Fruit fly (Drosophila melanogaster) whole organism, wandering third instar larva: Measurements from ENCODE around the gene CG32109.
A peak's percentile ranks its signal among the peaks of the same experiment; 100 is the strongest.

ENCODE experiments used
- Abd-B ChIP-seq: fragments of >200 bp; optimal IDR thresholded peaks from 2 replicates; lab custom pipeline; 2017; ENCODE audit warnings: missing biosample characterization, missing genetic modification characterization
- CG32264 ChIP-seq: fragments of 200-800 bp; sonication (Bioruptor generic); optimal IDR thresholded peaks from 2 replicates; lab custom pipeline; 2016; ENCODE audit warnings: missing biosample characterization, missing genetic modification characterization
- CG9705 ChIP-seq: fragments of 200-800 bp; sonication (Bioruptor generic); optimal IDR thresholded peaks from 2 replicates; lab custom pipeline; 2018; ENCODE audit warnings: missing biosample characterization, mild to moderate bottlenecking, missing genetic modification characterization
- CrebA ChIP-seq: fragments of 200-800 bp; sonication (Bioruptor generic); optimal IDR thresholded peaks from 2 replicates; lab custom pipeline; 2016; ENCODE audit warnings: missing biosample characterization, mild to moderate bottlenecking, missing genetic modification characterization, borderline replicate concordance
- Dfd ChIP-seq: fragments of >200 bp; optimal IDR thresholded peaks from 2 replicates; lab custom pipeline; 2017; ENCODE audit warnings: missing biosample characterization, missing genetic modification characterization
- Dif ChIP-seq: fragments of 200-275, 200-300 bp; sonication (Bioruptor generic); optimal IDR thresholded peaks from 2 replicates; lab custom pipeline; 2018; ENCODE audit warnings: missing biosample characterization, missing genetic modification characterization; ENCODE audit not compliant: partially characterized antibody
- GATAd ChIP-seq: sonication (Bioruptor generic); optimal IDR thresholded peaks from 2 replicates; lab custom pipeline; 2016; ENCODE audit warnings: missing biosample characterization, missing genetic modification characterization
- HLH106 ChIP-seq: fragments of 200-800 bp; optimal IDR thresholded peaks from 3 replicates; lab custom pipeline; 2019; ENCODE audit warnings: missing biosample characterization, mild to moderate bottlenecking, missing genetic modification characterization, moderate library complexity
- Hnf4 ChIP-seq: fragments of 200-800 bp; sonication (Bioruptor generic); optimal IDR thresholded peaks from 2 replicates; lab custom pipeline; 2016; ENCODE audit warnings: missing biosample characterization, mild to moderate bottlenecking, missing genetic modification characterization
- Hr78 ChIP-seq: fragments of >200 bp; optimal IDR thresholded peaks from 2 replicates; lab custom pipeline; 2017; ENCODE audit warnings: missing biosample characterization, missing genetic modification characterization
- Hr83 ChIP-seq: fragments of 200-300 bp; sonication (Bioruptor generic); optimal IDR thresholded peaks from 2 replicates; lab custom pipeline; 2016; ENCODE audit warnings: missing biosample characterization, mild to moderate bottlenecking, missing genetic modification characterization, moderate library complexity; ENCODE audit not compliant: poor library complexity, severe bottlenecking
- Jra ChIP-seq: sonication (Bioruptor generic); optimal IDR thresholded peaks from 2 replicates; lab custom pipeline; 2016; ENCODE audit warnings: missing biosample characterization, missing genetic modification characterization
- Mio ChIP-seq: sonication (Bioruptor generic); optimal IDR thresholded peaks from 2 replicates; lab custom pipeline; 2016; ENCODE audit warnings: missing biosample characterization, missing genetic modification characterization
- N ChIP-seq: fragments of >200 bp; optimal IDR thresholded peaks from 2 replicates; lab custom pipeline; 2018; ENCODE audit warnings: missing biosample characterization, missing external identifiers, missing genetic modification characterization
- OdsH ChIP-seq: fragments of 200-800 bp; sonication (Bioruptor generic); optimal IDR thresholded peaks from 2 replicates; lab custom pipeline; 2016; ENCODE audit warnings: missing biosample characterization, mild to moderate bottlenecking, missing genetic modification characterization
- Rel ChIP-seq, 2 experiments: fragments of 200-800 bp; sonication (Bioruptor generic) in 1 of 2; optimal IDR thresholded peaks; 2 replicates in 1 of 2; 3 replicates in 1 of 2; lab custom pipeline; 2016 to 2019; ENCODE audit warnings: mild to moderate bottlenecking in 2 of 2, missing biosample characterization in 2 of 2, missing genetic modification characterization in 2 of 2, moderate library complexity in 1 of 2
- Sp1 ChIP-seq: fragments of 200-800 bp; sonication (Bioruptor generic); optimal IDR thresholded peaks from 3 replicates; lab custom pipeline; 2019; ENCODE audit warnings: missing biosample characterization, mild to moderate bottlenecking, missing genetic modification characterization, moderate library complexity
- Vsx2 ChIP-seq: fragments of 200-300, 225-300 bp; sonication (Bioruptor generic); optimal IDR thresholded peaks from 2 replicates; lab custom pipeline; 2018; ENCODE audit warnings: missing biosample characterization, missing genetic modification characterization; ENCODE audit not compliant: partially characterized antibody
- br ChIP-seq: fragments of 200-800 bp; sonication (Bioruptor generic); optimal IDR thresholded peaks from 2 replicates; lab custom pipeline; 2016; ENCODE audit warnings: missing biosample characterization, missing genetic modification characterization
- dl ChIP-seq, 2 experiments: fragments of 175-275, 200-275 bp in 1 of 2; fragments of 200-275 bp in 1 of 2; sonication (Bioruptor generic); optimal IDR thresholded peaks; lab custom pipeline; 2018; ENCODE audit warnings: mild to moderate bottlenecking in 2 of 2, missing biosample characterization in 2 of 2, missing genetic modification characterization in 2 of 2, moderate library complexity in 2 of 2; ENCODE audit not compliant: partially characterized antibody in 2 of 2, insufficient read depth in 1 of 2
- dmrt93B ChIP-seq: fragments of 200-800 bp; sonication (Bioruptor generic); optimal IDR thresholded peaks from 2 replicates; lab custom pipeline; 2018; ENCODE audit warnings: missing biosample characterization, mild to moderate bottlenecking, missing genetic modification characterization
- dsf ChIP-seq: sonication (Bioruptor generic); optimal IDR thresholded peaks from 2 replicates; lab custom pipeline; 2016; ENCODE audit warnings: missing biosample characterization, missing genetic modification characterization, borderline replicate concordance
- ey ChIP-seq: fragments of 200-800 bp; sonication (Bioruptor generic); optimal IDR thresholded peaks from 2 replicates; lab custom pipeline; 2016; ENCODE audit warnings: missing biosample characterization, missing genetic modification characterization
- foxo ChIP-seq, 2 experiments: fragments of 200-800 bp; sonication (Bioruptor generic); optimal IDR thresholded peaks; 2 replicates in 1 of 2; 3 replicates in 1 of 2; lab custom pipeline; 2016 to 2017; ENCODE audit warnings: missing biosample characterization in 2 of 2, missing genetic modification characterization in 2 of 2
- h ChIP-seq: fragments of 200-800 bp; sonication (Bioruptor generic); optimal IDR thresholded peaks from 3 replicates; lab custom pipeline; 2016; ENCODE audit warnings: missing biosample characterization, mild to moderate bottlenecking, missing genetic modification characterization
- jim ChIP-seq: fragments of 175-275, 200-325 bp; sonication (Bioruptor generic); optimal IDR thresholded peaks from 2 replicates; lab custom pipeline; 2016; ENCODE audit warnings: missing biosample characterization, mild to moderate bottlenecking, missing genetic modification characterization
- lola ChIP-seq: fragments of >200 bp; optimal IDR thresholded peaks from 2 replicates; lab custom pipeline; 2017; ENCODE audit warnings: missing biosample characterization, missing genetic modification characterization
- pan ChIP-seq: fragments of >200 bp; optimal IDR thresholded peaks from 2 replicates; lab custom pipeline; 2017
- psq ChIP-seq: fragments of 200-800 bp; sonication (Bioruptor generic); optimal IDR thresholded peaks from 3 replicates; lab custom pipeline; 2017; ENCODE audit warnings: missing biosample characterization, mild to moderate bottlenecking, missing genetic modification characterization, moderate library complexity
- rgr ChIP-seq: fragments of 200-800 bp; sonication (Bioruptor generic); optimal IDR thresholded peaks from 3 replicates; lab custom pipeline; 2016; ENCODE audit warnings: missing biosample characterization, mild to moderate bottlenecking, missing genetic modification characterization
- sage ChIP-seq: fragments of 200-800 bp; sonication (Bioruptor generic); optimal IDR thresholded peaks from 2 replicates; lab custom pipeline; 2016; ENCODE audit warnings: missing biosample characterization, mild to moderate bottlenecking, missing genetic modification characterization
- sv ChIP-seq: fragments of 200-800 bp; sonication (Bioruptor generic); optimal IDR thresholded peaks from 3 replicates; lab custom pipeline; 2016; ENCODE audit warnings: missing biosample characterization, missing genetic modification characterization
- tai ChIP-seq: sonication (Bioruptor generic); optimal IDR thresholded peaks from 2 replicates; lab custom pipeline; 2016; ENCODE audit warnings: missing biosample characterization, missing genetic modification characterization
- usp ChIP-seq: fragments of >200 bp; optimal IDR thresholded peaks from 2 replicates; lab custom pipeline; 2017; ENCODE audit warnings: missing biosample characterization, missing genetic modification characterization
- woc ChIP-seq: sonication (Bioruptor generic); optimal IDR thresholded peaks from 2 replicates; lab custom pipeline; 2016; ENCODE audit warnings: missing biosample characterization, mild to moderate bottlenecking, missing genetic modification characterization

CG32109 gene

DNA sequence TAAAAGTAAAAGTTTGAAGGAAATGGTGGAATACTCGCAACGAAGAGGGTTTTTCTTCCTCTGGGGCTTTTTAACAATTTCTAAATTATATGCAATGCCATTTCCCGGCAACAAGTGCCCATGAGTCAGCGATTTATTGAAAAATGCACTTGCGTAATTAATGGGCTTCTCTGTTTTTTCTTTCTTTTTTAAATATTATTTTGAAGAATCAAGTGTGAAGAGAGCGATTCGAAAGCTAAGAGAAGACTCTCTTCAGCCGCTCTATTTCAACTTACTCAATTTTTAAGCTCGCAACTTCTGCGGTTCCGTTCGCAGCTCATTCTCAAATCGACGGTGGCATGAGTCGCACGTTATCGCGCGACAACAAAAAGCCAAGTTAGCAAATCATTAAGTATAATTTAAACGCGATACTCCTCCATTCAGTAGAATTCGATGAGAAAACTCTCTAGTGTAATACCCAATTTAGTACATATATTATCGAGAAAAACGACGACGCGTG lies 44.8 kb downstream of the CG32109 start, which contains the start of gene CG42709:
CG42709 (plus strand) TSS at position 318 of the 499 bp plus-strand sequence.
- TF ChIP-seq Hnf4 (GFP tag; lab: Kevin White, UChicago) (peak; percentile 25), dl (GFP tag; optimal IDR thresholded peaks at IDR 0.05; lab: Kevin White, UChicago; ENCODE audit: insufficient read depth in 1 of 2, partially characterized antibody in 2 of 2) (peak; percentile 21 to 34), Hr78 (GFP tag; lab: Kevin White, UChicago) (no peak), sage (peak; percentile 67), Dif (GFP tag; lab: Kevin White, UChicago) (peak; percentile 84), Rel (GFP tag; optimal IDR thresholded peaks at IDR 0.05; lab: Kevin White, UChicago) (peak; percentile 49), Rel (tag; optimal IDR thresholded peaks at IDR 0.05; lab: Kevin White, UChicago) (no peak), CrebA (peak; percentile 59), h (GFP tag; lab: Kevin White, UChicago) (peak; percentile 14), Jra (GFP tag; lab: Kevin White, UChicago) (no peak)
- TF ChIP-seq, all 38 proteins: peak for 7

DNA sequence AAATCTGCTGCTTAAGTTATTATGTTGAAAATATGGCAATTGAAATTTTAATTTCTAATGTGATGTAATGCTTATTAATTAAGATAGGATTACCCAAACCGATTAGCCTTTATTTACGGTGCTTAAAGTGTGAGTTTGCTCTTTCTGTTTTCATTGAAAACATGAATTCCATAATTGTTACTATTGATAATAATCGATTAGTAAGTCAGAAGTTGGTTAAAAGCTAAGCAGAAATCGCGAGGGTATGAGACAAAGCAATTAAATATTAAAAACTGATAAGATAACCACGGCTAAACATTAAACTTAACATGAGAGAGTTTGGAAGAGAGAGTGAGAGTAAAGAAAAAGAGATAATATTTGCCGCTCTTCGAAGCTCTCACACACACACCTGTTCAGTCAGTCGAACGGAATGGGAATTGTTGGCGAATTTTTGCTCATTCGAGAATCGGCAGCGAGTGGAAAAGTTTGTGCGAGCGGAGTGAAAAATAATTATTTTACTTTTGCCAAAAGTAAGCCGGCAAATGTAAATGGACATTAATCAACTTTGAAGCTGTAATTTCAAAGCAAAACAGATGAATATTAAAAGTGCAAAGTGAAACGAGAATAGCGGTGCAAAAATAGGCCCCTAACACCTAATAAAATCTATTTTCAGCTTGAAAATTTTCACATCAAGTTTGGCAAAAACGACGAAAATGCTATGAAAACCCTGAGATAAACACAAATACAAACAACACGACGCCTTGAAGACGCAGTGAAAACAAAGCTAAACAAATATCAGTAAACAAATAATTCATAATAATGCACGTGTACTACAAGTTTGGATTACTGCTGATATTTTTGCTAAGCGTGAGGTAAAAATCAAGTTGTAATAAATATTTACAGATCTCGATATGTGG lies 45.9 kb downstream of the CG32109 start:
- TF ChIP-seq rgr (GFP tag; lab: Kevin White, UChicago) (no peak), Rel (GFP tag; optimal IDR thresholded peaks at IDR 0.05; lab: Kevin White, UChicago) (no peak), Rel (tag; optimal IDR thresholded peaks at IDR 0.05; lab: Kevin White, UChicago) (no peak), tai (GFP tag; lab: Kevin White, UChicago) (no peak), Vsx2 (no peak), Dif (GFP tag; lab: Kevin White, UChicago) (peak; percentile 88), psq (GFP tag; lab: Kevin White, UChicago) (no peak), CG32264 (GFP tag; lab: Kevin White, UChicago) (no peak), usp (GFP tag; lab: Kevin White, UChicago) (no peak), CG9705 (no peak), dmrt93B (GFP tag; lab: Kevin White, UChicago) (no peak), Abd-B (GFP tag; lab: Kevin White, UChicago) (no peak), pan (lab: Kevin White, UChicago) (no peak), dl (GFP tag; optimal IDR thresholded peaks at IDR 0.05; lab: Kevin White, UChicago; ENCODE audit: insufficient read depth in 1 of 2, partially characterized antibody in 2 of 2) (peak; percentile 69 to 82), Hr83 (GFP tag; lab: Kevin White, UChicago) (peak; percentile 71), CrebA (peak; percentile 48), GATAd (GFP tag; lab: Kevin White, UChicago) (no peak), Dfd (GFP tag; lab: Kevin White, UChicago) (no peak), woc (GFP tag; lab: Kevin White, UChicago) (no peak), Sp1 (GFP tag; lab: Kevin White, UChicago) (no peak), foxo (GFP tag; optimal IDR thresholded peaks at IDR 0.05; lab: Kevin White, UChicago) (peak in 1 of 2 experiments; percentile 64)
- TF ChIP-seq, all 38 proteins: peak for 5

DNA sequence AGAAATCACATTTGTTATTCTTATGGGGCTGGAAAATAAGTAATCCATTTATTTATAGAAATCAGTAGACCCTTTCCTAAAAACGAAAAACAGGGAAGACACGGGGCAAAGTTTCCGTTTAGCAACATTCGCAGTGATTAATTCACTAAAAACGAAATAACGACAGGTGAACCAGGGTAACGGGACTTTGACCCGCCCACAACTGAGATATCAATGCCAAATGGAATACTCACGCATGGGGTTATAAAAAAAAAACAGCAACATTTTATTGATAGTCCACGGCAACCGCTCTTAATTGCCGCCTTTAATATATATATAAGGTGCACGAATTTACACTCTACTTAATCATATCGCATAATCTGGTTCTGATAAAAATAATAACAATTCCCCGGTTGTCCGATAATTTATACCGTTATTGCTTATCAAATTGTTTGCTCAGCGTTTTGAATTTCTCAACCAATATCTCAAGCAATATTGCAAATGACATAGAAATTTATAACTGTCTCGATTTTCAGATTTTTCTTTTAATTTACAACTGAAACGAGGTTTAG lies 46.6 kb downstream of the CG32109 start:
- TF ChIP-seq Hnf4 (GFP tag; lab: Kevin White, UChicago), result peak; percentile 22
- no peak for TF ChIP-seq ey (GFP tag; lab: Kevin White, UChicago)

DNA sequence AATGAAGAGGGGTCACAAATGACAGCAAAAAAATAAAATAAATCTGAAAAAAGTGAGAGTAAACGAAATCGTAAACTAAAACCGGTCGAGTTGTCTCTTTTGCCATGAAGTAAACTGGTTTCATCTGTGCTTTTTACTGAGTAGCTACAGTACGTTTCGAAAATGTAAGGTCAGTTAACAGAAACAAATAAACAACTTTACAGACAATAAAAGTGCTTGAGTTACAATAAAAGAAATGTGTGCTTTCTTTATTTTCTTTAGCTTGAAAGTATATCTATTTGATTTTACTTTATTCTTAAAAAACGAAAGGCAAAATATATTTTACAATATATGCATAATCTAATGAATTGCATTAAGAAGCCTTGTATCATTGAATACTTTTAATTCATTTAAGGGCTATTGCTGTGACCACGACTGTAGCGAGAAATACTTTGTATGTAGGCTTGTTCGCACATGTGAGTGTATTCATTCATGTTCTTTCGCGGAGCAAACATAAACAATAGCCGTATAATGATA lies 47.8 kb downstream of the CG32109 start:
- TF ChIP-seq br (GFP tag; lab: Kevin White, UChicago) (peak; percentile 82), CG32264 (GFP tag; lab: Kevin White, UChicago) (peak; percentile 47), HLH106 (tag; lab: Kevin White, UChicago) (peak; percentile 92), dl (GFP tag; optimal IDR thresholded peaks at IDR 0.05; lab: Kevin White, UChicago; ENCODE audit: insufficient read depth in 1 of 2, partially characterized antibody in 2 of 2) (no peak), Sp1 (GFP tag; lab: Kevin White, UChicago) (peak; percentile 93), Hr78 (GFP tag; lab: Kevin White, UChicago) (no peak), tai (GFP tag; lab: Kevin White, UChicago) (peak; percentile 62), Mio (GFP tag; lab: Kevin White, UChicago) (no peak), CrebA (no peak), sv (GFP tag; lab: Kevin White, UChicago) (peak; percentile 44), Hnf4 (GFP tag; lab: Kevin White, UChicago) (peak; percentile 73), rgr (GFP tag; lab: Kevin White, UChicago) (peak; percentile 85), Dif (GFP tag; lab: Kevin White, UChicago) (no peak), GATAd (GFP tag; lab: Kevin White, UChicago) (peak; percentile 20), sage (peak; percentile 14), lola (GFP tag; lab: Kevin White, UChicago) (no peak), woc (GFP tag; lab: Kevin White, UChicago) (peak; percentile 93), Dfd (GFP tag; lab: Kevin White, UChicago) (no peak), N (GFP tag; lab: Kevin White, UChicago) (no peak), Abd-B (GFP tag; lab: Kevin White, UChicago) (no peak), Rel (GFP tag; optimal IDR thresholded peaks at IDR 0.05; lab: Kevin White, UChicago) (peak; percentile 52), Rel (tag; optimal IDR thresholded peaks at IDR 0.05; lab: Kevin White, UChicago) (peak; percentile 74), Jra (GFP tag; lab: Kevin White, UChicago) (peak; percentile 66), OdsH (GFP tag; lab: Kevin White, UChicago) (peak; percentile 85), ey (GFP tag; lab: Kevin White, UChicago) (peak; percentile 86), Hr83 (GFP tag; lab: Kevin White, UChicago) (no peak), dsf (GFP tag; lab: Kevin White, UChicago) (peak; percentile 37), jim (GFP tag; lab: Kevin White, UChicago) (no peak)
